Worm (Caenorhabditis elegans) whole organism, L1 larva: ENCODE data around the gene flp-15.

Experiments
- alr-1 ChIP-seq: fragments of 200-800 bp; sonication (Bioruptor generic); optimal IDR thresholded peaks from 2 replicates; lab custom pipeline; 2018; ENCODE audit warnings: borderline replicate concordance, mild to moderate bottlenecking, missing genetic modification characterization, missing compliant biosample characterization
- aly-2 ChIP-seq: fragments of 150-350 bp; optimal IDR thresholded peaks from 2 replicates; lab custom pipeline; 2014; ENCODE audit warnings: missing biosample characterization, missing genetic modification characterization
- efl-3 ChIP-seq: fragments of 200-800 bp; sonication (Bioruptor generic); optimal IDR thresholded peaks from 2 replicates; lab custom pipeline; 2018; ENCODE audit warnings: mild to moderate bottlenecking, missing genetic modification characterization, missing compliant biosample characterization
- mdl-1 ChIP-seq, 2 experiments: fragments of 150-350 bp; optimal IDR thresholded peaks; 2 replicates each; lab custom pipeline; 2014 to 2017; ENCODE audit warnings: missing biosample characterization in 2 of 2, missing genetic modification characterization in 2 of 2, inconsistent platforms in 1 of 2
- nhr-28 ChIP-seq: fragments of 150-350 bp; optimal IDR thresholded peaks from 2 replicates; lab custom pipeline; 2014; ENCODE audit warnings: missing biosample characterization, missing genetic modification characterization
- nhr-84 ChIP-seq: sonication (generic microtip); optimal IDR thresholded peaks from 2 replicates; lab custom pipeline; 2017; ENCODE audit warnings: missing biosample characterization, missing genetic modification characterization
- pag-3 ChIP-seq: sonication (generic microtip); optimal IDR thresholded peaks from 2 replicates; lab custom pipeline; 2017; ENCODE audit warnings: missing genetic modification characterization, mild to moderate bottlenecking, missing compliant biosample characterization, antibody characterized with exemption, borderline replicate concordance; ENCODE audit not compliant: insufficient read depth
- pqm-1 ChIP-seq: sonication (generic microtip); optimal IDR thresholded peaks from 3 replicates; lab custom pipeline; 2017; ENCODE audit warnings: missing biosample characterization, missing genetic modification characterization
- snpc-4 ChIP-seq: fragments of 150-350 bp; optimal IDR thresholded peaks from 2 replicates; lab custom pipeline; 2014; ENCODE audit warnings: missing biosample characterization, missing genetic modification characterization
- unc-62 ChIP-seq: fragments of 150-350 bp; optimal IDR thresholded peaks from 2 replicates; lab custom pipeline; 2014; ENCODE audit warnings: missing biosample characterization, missing genetic modification reagents, missing genetic modification characterization

DNA sequence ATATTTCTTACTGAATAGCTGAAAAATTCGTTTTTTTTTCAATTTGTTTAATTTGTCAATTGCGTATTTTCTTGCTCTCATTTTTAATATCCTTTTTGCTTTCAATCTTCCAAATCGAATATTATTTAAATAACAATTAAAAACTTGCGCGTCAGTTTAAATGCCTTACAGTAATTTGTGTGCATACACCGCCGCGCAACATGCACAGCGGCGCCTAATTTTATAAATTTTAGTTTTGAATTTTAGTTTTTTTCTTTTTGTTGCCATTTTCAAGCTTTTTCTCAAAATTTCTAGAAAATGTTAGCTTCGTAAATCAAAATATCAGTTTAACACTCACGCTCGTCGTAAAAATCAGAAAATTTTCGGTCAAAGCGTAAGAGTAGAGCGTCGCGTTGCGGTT lies 15.6 kb upstream of the flp-15 start:
- TF ChIP-seq nhr-84 (tag; lab: Kevin White, UChicago): no peak
- no peak for TF ChIP-seq nhr-28 (tag; lab: Kevin White, UChicago)
- TF ChIP-seq efl-3: no peak
- TF ChIP-seq alr-1 (tag; lab: Kevin White, UChicago): no peak
- TF ChIP-seq snpc-4 (tag; lab: Kevin White, UChicago): no peak
- no peak for TF ChIP-seq unc-62 (GFP tag; lab: Kevin White, UChicago)
- no peak for TF ChIP-seq aly-2 (tag; lab: Kevin White, UChicago)
- TF ChIP-seq pag-3 (tag; lab: Kevin White, UChicago): no peak
- TF ChIP-seq mdl-1 (tag; optimal IDR thresholded peaks at IDR 0.05; lab: Kevin White, UChicago): no peak
- TF ChIP-seq pqm-1 (tag; lab: Kevin White, UChicago): no peak
